Worm (Caenorhabditis elegans) whole organism, L4 larva: Measurements from ENCODE around the gene F18F11.4.

Experiments used
- Y48G9A.11 ChIP-seq: fragments of 200-800 bp; sonication (Bioruptor generic); IDR thresholded peaks from 2 replicates; pipeline ENCODE4 v1.3.6; 2022; ENCODE audit warnings: missing genetic modification reagents, missing genetic modification characterization, missing compliant biosample characterization
- ama-1 ChIP-seq: fragments of 150-350 bp; optimal IDR thresholded peaks from 2 replicates; lab custom pipeline; 2014; ENCODE audit warnings: inconsistent platforms, mixed read lengths
- nhr-11 ChIP-seq: fragments of 150-350 bp; optimal IDR thresholded peaks from 2 replicates; lab custom pipeline; 2014; ENCODE audit warnings: missing biosample characterization, missing genetic modification characterization
- nhr-76 ChIP-seq: fragments of 150-350 bp; optimal IDR thresholded peaks from 2 replicates; lab custom pipeline; 2014; ENCODE audit warnings: missing biosample characterization, missing genetic modification characterization
- pha-4 ChIP-seq, 2 experiments: fragments of 150-350 bp in 1 of 2; fragments of 200-800 bp in 1 of 2; sonication (Bioruptor generic) in 1 of 2; IDR thresholded peaks in 1 of 2; optimal IDR thresholded peaks in 1 of 2; 2 replicates each; pipeline versions ENCODE4 v1.3.6 to Lab custom; 2014 to 2022; ENCODE audit warnings: missing genetic modification characterization in 2 of 2, missing genetic modification reagents in 2 of 2, missing biosample characterization in 1 of 2, missing compliant biosample characterization in 1 of 2
- pqm-1 ChIP-seq: sonication (generic microtip); optimal IDR thresholded peaks from 2 replicates; lab custom pipeline; 2017; ENCODE audit warnings: missing biosample characterization, missing genetic modification characterization
- set-16 ChIP-seq: fragments of 200-800 bp; sonication (Bioruptor generic); IDR thresholded peaks from 2 replicates; pipeline ENCODE4 v1.3.6; 2022; ENCODE audit warnings: missing genetic modification reagents, missing genetic modification characterization, missing compliant biosample characterization
- snpc-4 ChIP-seq: fragments of 150-350 bp; optimal IDR thresholded peaks from 2 replicates; lab custom pipeline; 2014; ENCODE audit warnings: missing biosample characterization, missing genetic modification characterization
- spr-1 ChIP-seq: sonication (generic microtip); optimal IDR thresholded peaks from 2 replicates; lab custom pipeline; 2016; ENCODE audit warnings: mild to moderate bottlenecking, missing genetic modification characterization, missing compliant biosample characterization
- tag-97 ChIP-seq: fragments of 200-800 bp; sonication (Bioruptor generic); IDR thresholded peaks from 2 replicates; pipeline ENCODE4 v1.3.6; 2022; ENCODE audit warnings: missing genetic modification characterization, missing compliant biosample characterization
- zip-2 ChIP-seq: fragments of 150-350 bp; optimal IDR thresholded peaks from 2 replicates; lab custom pipeline; 2014; ENCODE audit warnings: missing biosample characterization, missing genetic modification characterization

DNA sequence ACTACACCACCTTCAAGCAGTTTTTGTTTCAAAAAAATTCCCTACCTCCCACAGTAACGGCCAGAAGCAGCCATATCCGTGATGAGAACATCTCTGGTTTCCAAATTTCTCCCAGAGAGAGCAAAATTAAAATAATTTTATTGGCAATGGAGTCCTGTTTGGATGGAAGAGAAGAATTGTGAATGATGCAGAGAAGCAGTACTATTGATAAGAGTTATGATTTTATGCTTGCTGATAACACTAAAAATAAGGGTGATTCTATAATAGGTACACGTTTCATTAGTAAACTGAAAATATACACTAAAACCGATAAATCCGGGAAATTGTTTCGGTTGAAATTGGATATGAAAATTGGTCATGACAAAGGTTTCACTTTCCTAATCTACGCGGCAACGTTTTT is 10.2 kb upstream of the F18F11.4 start, which contains the start of gene dsc-4:
- TF ChIP-seq pha-4 (GFP tag; IDR thresholded peaks at IDR 0.05; lab: Robert Waterston, UW) = no peak
- TF ChIP-seq pha-4 (tag; optimal IDR thresholded peaks at IDR 0.05; lab: Kevin White, UChicago) = no peak
- TF ChIP-seq nhr-11 = no peak
- TF ChIP-seq ama-1 (lab: Kevin White, UChicago) = no peak
- no peak for TF ChIP-seq zip-2 (tag; lab: Kevin White, UChicago)
- no peak for TF ChIP-seq Y48G9A.11 (GFP tag; lab: Robert Waterston, UW)
- no peak for TF ChIP-seq nhr-76 (tag; lab: Kevin White, UChicago)
- peak; percentile 79 for TF ChIP-seq pqm-1 (tag; lab: Kevin White, UChicago)
- TF ChIP-seq snpc-4 = no peak
- no peak for TF ChIP-seq tag-97 (GFP tag; lab: Robert Waterston, UW)
- TF ChIP-seq set-16 (GFP tag; lab: Robert Waterston, UW) = no peak
- no peak for TF ChIP-seq spr-1
